Worm (Caenorhabditis elegans) whole organism, L4/young adult: Measurements from ENCODE around the gene chtb-1.

Experiments used
- W03F9.2 ChIP-seq: fragments of 150-350 bp; optimal IDR thresholded peaks from 2 replicates; lab custom pipeline; 2014; ENCODE audit warnings: missing biosample characterization, missing genetic modification characterization
- dao-5 ChIP-seq: sonication (generic microtip); optimal IDR thresholded peaks from 2 replicates; lab custom pipeline; 2016; ENCODE audit warnings: missing genotype, missing genetic modification characterization, moderate library complexity, missing compliant biosample characterization

DNA sequence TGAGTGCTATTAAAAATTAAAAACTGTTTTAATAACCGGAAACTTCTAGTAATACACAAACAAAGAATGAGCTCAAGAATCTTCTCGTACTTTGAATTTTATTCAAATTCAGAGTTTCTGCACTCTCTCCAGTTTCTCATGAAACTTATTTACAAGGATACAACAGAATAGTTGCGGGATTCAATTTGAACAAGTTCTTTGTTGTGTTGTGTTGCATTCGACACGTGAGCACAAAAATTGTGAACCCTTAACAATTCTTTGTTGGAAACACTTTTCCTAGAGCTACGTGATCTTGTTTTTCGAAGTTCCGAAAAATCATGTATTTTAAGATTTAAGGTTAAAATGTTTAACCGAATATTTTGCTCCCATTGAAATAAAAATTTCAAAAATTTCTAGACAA lies 18.5 kb upstream of the chtb-1 start:
- TF ChIP-seq dao-5 (tag; lab: Kevin White, UChicago), result no peak
- no peak for TF ChIP-seq W03F9.2 (tag; lab: Kevin White, UChicago)
